Fruit fly (Drosophila melanogaster) whole organism, embryonic: ENCODE measurements around the gene CG17450.

ENCODE experiments used
- CG10565 ChIP-seq: fragments of 200-800 bp; sonication (Bioruptor generic); optimal IDR thresholded peaks from 3 replicates; lab custom pipeline; 2016; ENCODE audit warnings: missing biosample characterization, mild to moderate bottlenecking, missing genetic modification characterization
- CG10654 ChIP-seq: fragments of 200-800 bp; sonication (Bioruptor generic); optimal IDR thresholded peaks from 2 replicates; lab custom pipeline; 2016; ENCODE audit warnings: missing biosample characterization, missing genetic modification characterization
- CG11093 ChIP-seq: fragments of 200-800 bp; sonication (Bioruptor generic); IDR thresholded peaks from 3 replicates; pipeline ENCODE4 v1.3.6; 2022; ENCODE audit warnings: missing biosample characterization, missing genetic modification characterization
- CG11398 ChIP-seq: fragments of 200-800 bp; sonication (Bioruptor generic); optimal IDR thresholded peaks from 2 replicates; lab custom pipeline; 2016; ENCODE audit warnings: missing biosample characterization, missing genetic modification characterization
- CG13624 ChIP-seq: fragments of 200-800 bp; sonication (Bioruptor generic); optimal IDR thresholded peaks from 2 replicates; lab custom pipeline; 2016; ENCODE audit warnings: missing biosample characterization, missing genetic modification characterization
- CG14050 ChIP-seq: fragments of 200-800 bp; sonication (Bioruptor generic); IDR thresholded peaks from 3 replicates; pipeline ENCODE4 v1.3.6; 2022; ENCODE audit warnings: missing biosample characterization, missing genetic modification characterization
- CG14441 ChIP-seq: fragments of 200-800 bp; sonication (Bioruptor generic); IDR thresholded peaks from 2 replicates; pipeline ENCODE4 v1.3.6; 2022; ENCODE audit warnings: missing biosample characterization, missing genetic modification characterization
- CG18262 ChIP-seq: fragments of 200-800 bp; optimal IDR thresholded peaks from 3 replicates; lab custom pipeline; 2019; ENCODE audit warnings: missing biosample characterization, mild to moderate bottlenecking, missing genetic modification characterization, moderate library complexity
- CG2120 ChIP-seq: fragments of 200-800 bp; sonication (Bioruptor generic); optimal IDR thresholded peaks from 3 replicates; lab custom pipeline; 2016; ENCODE audit warnings: missing biosample characterization, missing genetic modification characterization
- CG2202 ChIP-seq: fragments of 200-800 bp; sonication (Bioruptor generic); optimal IDR thresholded peaks from 2 replicates; lab custom pipeline; 2018; ENCODE audit warnings: missing biosample characterization, mild to moderate bottlenecking, missing genetic modification characterization
- CG2889 ChIP-seq: fragments of 200-800 bp; sonication (Bioruptor generic); IDR thresholded peaks from 3 replicates; pipeline ENCODE4 v1.3.6; 2022; ENCODE audit warnings: missing biosample characterization, missing genetic modification characterization
- CG30020 ChIP-seq: fragments of 200-800 bp; optimal IDR thresholded peaks from 2 replicates; lab custom pipeline; 2019; ENCODE audit warnings: missing biosample characterization, mild to moderate bottlenecking, missing genetic modification characterization, moderate library complexity
- CG6272 ChIP-seq: fragments of 200-800 bp; sonication (Bioruptor generic); IDR thresholded peaks from 2 replicates; pipeline ENCODE4 v1.3.6; 2022; ENCODE audit warnings: missing biosample characterization, missing genetic modification characterization
- CG6654 ChIP-seq: fragments of 200-800 bp; sonication (Bioruptor generic); optimal IDR thresholded peaks from 2 replicates; lab custom pipeline; 2017; ENCODE audit warnings: missing biosample characterization, mild to moderate bottlenecking, missing genetic modification characterization
- CG6765 ChIP-seq: fragments of 200-800 bp; sonication (Bioruptor generic); optimal IDR thresholded peaks from 3 replicates; lab custom pipeline; 2017; ENCODE audit warnings: missing biosample characterization, mild to moderate bottlenecking, missing genetic modification characterization
- CG6813 ChIP-seq: fragments of 200-800 bp; sonication (Bioruptor generic); optimal IDR thresholded peaks from 2 replicates; lab custom pipeline; 2017; ENCODE audit warnings: missing biosample characterization, missing genetic modification characterization, mild to moderate bottlenecking, moderate library complexity, missing genetic modification reagents
- CoRest ChIP-seq: fragments of 200-800 bp; sonication (Bioruptor generic); optimal IDR thresholded peaks from 3 replicates; lab custom pipeline; 2018; ENCODE audit warnings: missing biosample characterization, mild to moderate bottlenecking, missing genetic modification characterization, moderate library complexity
- Hr51 ChIP-seq, 2 experiments: fragments of 200-800 bp; sonication (Bioruptor generic); optimal IDR thresholded peaks; 2 replicates in 1 of 2; 3 replicates in 1 of 2; lab custom pipeline; 2016 to 2018; ENCODE audit warnings: missing biosample characterization in 2 of 2, missing genetic modification characterization in 2 of 2, mild to moderate bottlenecking in 1 of 2, moderate library complexity in 1 of 2
- Hr78 ChIP-seq, 2 experiments: fragments of 200-800 bp in 1 of 2; fragments of >200 bp in 1 of 2; sonication (Bioruptor generic) in 1 of 2; optimal IDR thresholded peaks; 2 replicates each; lab custom pipeline; 2017 to 2019; ENCODE audit warnings: missing biosample characterization in 2 of 2, missing genetic modification characterization in 2 of 2, mild to moderate bottlenecking in 1 of 2, moderate library complexity in 1 of 2
- Jarid2 ChIP-seq: fragments of 200-800 bp; sonication (Bioruptor generic); optimal IDR thresholded peaks from 3 replicates; lab custom pipeline; 2017; ENCODE audit warnings: mild to moderate bottlenecking, missing biosample characterization, missing genetic modification reagents, missing genetic modification characterization
- Lim3 ChIP-seq: fragments of 200-800 bp; sonication (Bioruptor generic); IDR thresholded peaks from 2 replicates; pipeline ENCODE4 v1.3.6; 2022; ENCODE audit warnings: missing biosample characterization, missing genetic modification characterization
- Med ChIP-seq: fragments of 200-800 bp; sonication (Bioruptor generic); peaks from one replicate; lab custom pipeline; 2016; ENCODE audit warnings: missing biosample characterization, missing genetic modification characterization, mild to moderate bottlenecking, inconsistent platforms, moderate library complexity
- NC2β ChIP-seq: fragments of 200-800 bp; sonication (Bioruptor generic); optimal IDR thresholded peaks from 2 replicates; lab custom pipeline; 2016; ENCODE audit warnings: missing biosample characterization, missing genetic modification characterization
- Oaz ChIP-seq: fragments of 200-800 bp; sonication (Bioruptor generic); IDR thresholded peaks from 2 replicates; pipeline ENCODE4 v1.3.6; 2022; ENCODE audit warnings: missing biosample characterization, missing genetic modification characterization
- Ptx1 ChIP-seq: fragments of 200-800 bp; sonication (Bioruptor generic); IDR thresholded peaks from 2 replicates; pipeline ENCODE4 v1.3.6; 2022; ENCODE audit warnings: missing biosample characterization, missing genetic modification characterization
- Scr ChIP-seq: fragments of 200-800 bp; sonication (Bioruptor generic); IDR thresholded peaks from 2 replicates; pipeline ENCODE4 v1.3.6; 2022; ENCODE audit warnings: missing biosample characterization, missing genetic modification characterization; ENCODE audit not compliant: partially characterized antibody
- Sin3A ChIP-seq: fragments of >200 bp; optimal IDR thresholded peaks from 2 replicates; lab custom pipeline; 2018
- YL-1 ChIP-seq: fragments of 200-800 bp; sonication (Bioruptor generic); optimal IDR thresholded peaks from 3 replicates; lab custom pipeline; 2017; ENCODE audit warnings: missing biosample characterization, mild to moderate bottlenecking, missing genetic modification characterization
- al ChIP-seq: fragments of 200-800 bp; sonication (Bioruptor generic); IDR thresholded peaks from 2 replicates; pipeline ENCODE4 v1.3.6; 2022; ENCODE audit warnings: missing biosample characterization, missing genetic modification characterization
- aop ChIP-seq: fragments of 200-800 bp; sonication (Bioruptor generic); IDR thresholded peaks from 2 replicates; pipeline ENCODE4 v1.3.6; 2022; ENCODE audit warnings: missing biosample characterization, missing genetic modification characterization
- ash1 ChIP-seq: fragments of 200-800 bp; sonication (Bioruptor generic); optimal IDR thresholded peaks from 2 replicates; lab custom pipeline; 2018; ENCODE audit warnings: missing biosample characterization, mild to moderate bottlenecking, missing genetic modification characterization
- az2 ChIP-seq: fragments of 200-800 bp; sonication (Bioruptor generic); optimal IDR thresholded peaks from 3 replicates; lab custom pipeline; 2016; ENCODE audit warnings: missing biosample characterization, missing genetic modification characterization
- bsh ChIP-seq, 2 experiments: fragments of 200-800 bp; sonication (Bioruptor generic); optimal IDR thresholded peaks; 2 replicates each; lab custom pipeline; 2017 to 2018; ENCODE audit warnings: mild to moderate bottlenecking in 2 of 2, missing biosample characterization in 2 of 2, missing genetic modification characterization in 2 of 2, moderate library complexity in 1 of 2
- dimm ChIP-seq: fragments of 200-800 bp; sonication (Bioruptor generic); IDR thresholded peaks from 2 replicates; pipeline ENCODE4 v1.3.6; 2022; ENCODE audit warnings: missing biosample characterization, missing genetic modification characterization
- ems ChIP-seq: fragments of 200-800 bp; sonication (Bioruptor generic); optimal IDR thresholded peaks from 3 replicates; lab custom pipeline; 2016; ENCODE audit warnings: missing biosample characterization, missing genetic modification characterization
- en ChIP-seq: fragments of 200-800 bp; sonication (Bioruptor generic); optimal IDR thresholded peaks from 2 replicates; lab custom pipeline; 2016; ENCODE audit warnings: missing biosample characterization, missing genetic modification characterization
- fd102C ChIP-seq: fragments of 200-800 bp; sonication (Bioruptor generic); optimal IDR thresholded peaks from 2 replicates; lab custom pipeline; 2018; ENCODE audit warnings: missing biosample characterization, mild to moderate bottlenecking, missing genetic modification characterization, moderate library complexity
- gce ChIP-seq: fragments of 200-800 bp; sonication (Bioruptor generic); IDR thresholded peaks from 3 replicates; pipeline ENCODE4 v1.3.6; 2022; ENCODE audit warnings: missing biosample characterization, missing genetic modification characterization
- hkb ChIP-seq, 2 experiments: fragments of 200-800 bp in 1 of 2; fragments of >200 bp in 1 of 2; sonication (Bioruptor generic) in 1 of 2; IDR thresholded peaks in 1 of 2; optimal IDR thresholded peaks in 1 of 2; 2 replicates each; pipeline versions ENCODE4 v1.3.6 to Lab custom; 2017 to 2022; ENCODE audit warnings: missing biosample characterization in 1 of 2, missing genetic modification characterization in 1 of 2
- jumu ChIP-seq: fragments of 200-800 bp; sonication (Bioruptor generic); optimal IDR thresholded peaks from 3 replicates; lab custom pipeline; 2016; ENCODE audit warnings: missing biosample characterization, missing genetic modification characterization
- luna ChIP-seq: fragments of 200-800 bp; sonication (Bioruptor generic); optimal IDR thresholded peaks from 2 replicates; lab custom pipeline; 2016; ENCODE audit warnings: missing biosample characterization, missing genetic modification characterization
- odd ChIP-seq: fragments of 200-800 bp; sonication (Bioruptor generic); optimal IDR thresholded peaks from 2 replicates; lab custom pipeline; 2017; ENCODE audit warnings: missing biosample characterization, mild to moderate bottlenecking, missing genetic modification characterization
- row ChIP-seq: fragments of 200-800 bp; sonication (Bioruptor generic); IDR thresholded peaks from 3 replicates; pipeline ENCODE4 v1.3.6; 2022; ENCODE audit warnings: missing biosample characterization, missing genetic modification characterization
- run ChIP-seq: fragments of 200-800 bp; sonication (Bioruptor generic); optimal IDR thresholded peaks from 3 replicates; lab custom pipeline; 2018; ENCODE audit warnings: missing biosample characterization, mild to moderate bottlenecking, missing genetic modification characterization
- sens-2 ChIP-seq: fragments of 200-800 bp; sonication (Bioruptor generic); IDR thresholded peaks from 2 replicates; pipeline ENCODE4 v1.3.6; 2022; ENCODE audit warnings: missing biosample characterization, missing genetic modification characterization
- slp2 ChIP-seq: fragments of 200-800 bp; sonication (Bioruptor generic); optimal IDR thresholded peaks from 2 replicates; lab custom pipeline; 2016; ENCODE audit warnings: missing biosample characterization, missing genetic modification characterization
- stc ChIP-seq: fragments of 200-800 bp; sonication (Bioruptor generic); IDR thresholded peaks from 2 replicates; pipeline ENCODE4 v1.3.6; 2022; ENCODE audit warnings: missing biosample characterization, missing genetic modification characterization
- sug ChIP-seq: fragments of 200-800 bp; optimal IDR thresholded peaks from 2 replicates; lab custom pipeline; 2019; ENCODE audit warnings: missing biosample characterization, mild to moderate bottlenecking, missing genetic modification characterization, moderate library complexity
- tll ChIP-seq, 2 experiments: fragments of 200-800 bp in 1 of 2; fragments of >200 bp in 1 of 2; sonication (Bioruptor generic) in 1 of 2; optimal IDR thresholded peaks; 2 replicates each; lab custom pipeline; 2017 to 2019; ENCODE audit warnings: missing biosample characterization in 2 of 2, missing genetic modification characterization in 2 of 2, mild to moderate bottlenecking in 1 of 2, moderate library complexity in 1 of 2
- tup ChIP-seq: fragments of 200-800 bp; sonication (Bioruptor generic); optimal IDR thresholded peaks from 2 replicates; lab custom pipeline; 2016; ENCODE audit warnings: missing biosample characterization, mild to moderate bottlenecking, missing genetic modification characterization, moderate library complexity

The CG17450 gene

DNA sequence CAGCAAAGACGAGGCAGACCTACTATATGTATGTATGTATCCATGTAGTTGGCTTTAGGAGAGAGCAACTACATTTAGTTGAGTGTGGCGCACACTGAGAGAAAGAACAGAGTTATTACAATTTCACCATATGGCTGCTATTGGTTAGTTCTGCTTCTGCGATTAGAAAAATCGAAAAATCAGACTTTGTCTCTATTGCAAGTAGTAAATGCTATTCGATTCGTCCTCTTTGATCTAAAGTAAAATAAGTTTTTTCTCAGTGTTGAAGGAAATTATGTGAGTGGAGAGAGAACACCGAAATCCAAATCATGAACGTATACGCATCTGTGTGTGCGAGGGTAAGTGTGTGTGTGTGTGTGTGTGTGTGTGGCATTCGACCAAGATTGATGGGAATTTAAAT, 14.8 kb downstream of the CG17450 start (continued):
- TF ChIP-seq Med (GFP tag; lab: Kevin White, UChicago) (peak; percentile 96), Lim3 (peak; percentile 57; the same call in 1 of the 2 replicates), ash1 (GFP tag; lab: Kevin White, UChicago) (no peak), CG2120 (GFP tag; lab: Kevin White, UChicago) (peak; percentile 57), CG6765 (GFP tag; lab: Kevin White, UChicago) (no peak), CG13624 (GFP tag; lab: Kevin White, UChicago) (peak; percentile 66), odd (GFP tag; lab: Kevin White, UChicago) (peak; percentile 53), CG2202 (tag; lab: Kevin White, UChicago) (peak; percentile 71), Hr78 (GFP tag; optimal IDR thresholded peaks at IDR 0.05; lab: Kevin White, UChicago) (peak in 1 of 2 experiments; percentile 25), gce (peak; percentile 81), row (GFP tag; lab: Robert Waterston, UW) (peak; percentile 85), aop (0 out of 2 replicates have a peak, but pooled peaks have one; percentile 34), ems (GFP tag; lab: Kevin White, UChicago) (peak; percentile 69), Oaz (0 out of 2 replicates have a peak, but pooled peaks have one; percentile 26), CG6654 (GFP tag; lab: Kevin White, UChicago) (peak; percentile 66), tll (GFP tag; optimal IDR thresholded peaks at IDR 0.05; lab: Kevin White, UChicago) (no peak), CG2889 (peak; percentile 53; the same call in 1 of the 3 replicates), stc (GFP tag; lab: Robert Waterston, UW) (peak; percentile 67), sug (tag; lab: Kevin White, UChicago) (no peak), bsh (GFP tag; optimal IDR thresholded peaks at IDR 0.05; lab: Kevin White, UChicago) (peak; percentile 32 to 91), CG6272 (GFP tag; lab: Robert Waterston, UW) (peak; percentile 83), Ptx1 (peak; percentile 85), hkb (optimal IDR thresholded peaks at IDR 0.05; lab: Kevin White, UChicago) (no peak), hkb (GFP tag; IDR thresholded peaks at IDR 0.05; lab: Robert Waterston, UW) (peak; percentile 80), az2 (GFP tag; lab: Kevin White, UChicago) (peak; percentile 84), Hr51 (GFP tag; optimal IDR thresholded peaks at IDR 0.05; lab: Kevin White, UChicago) (peak; percentile 45 to 80), slp2 (GFP tag; lab: Kevin White, UChicago) (peak; percentile 81), luna (no peak), sens-2 (GFP tag; lab: Robert Waterston, UW) (peak; percentile 79), CG11093 (peak; percentile 81), CG10654 (GFP tag; lab: Kevin White, UChicago) (peak; percentile 86), al (GFP tag; lab: Robert Waterston, UW) (0 out of 2 replicates have a peak, but pooled peaks have one; percentile 14), fd102C (GFP tag; lab: Kevin White, UChicago) (peak; percentile 74), CG10565 (peak; percentile 24), en (GFP tag; lab: Kevin White, UChicago) (peak; percentile 54), jumu (GFP tag; lab: Kevin White, UChicago) (peak; percentile 84), NC2β (peak; percentile 81), CG30020 (tag; lab: Kevin White, UChicago) (no peak), CG6813 (GFP tag; lab: Kevin White, UChicago) (peak; percentile 79), tup (GFP tag; lab: Kevin White, UChicago) (peak; percentile 68), Jarid2 (GFP tag; lab: Kevin White, UChicago) (peak; percentile 23), CG11398 (GFP tag; lab: Kevin White, UChicago) (peak; percentile 62), CG14050 (GFP tag; lab: Robert Waterston, UW) (peak; percentile 60; the same call in 2 of the 3 replicates), CG18262 (tag; lab: Kevin White, UChicago) (peak; percentile 93), run (tag; lab: Kevin White, UChicago) (peak; percentile 57), Scr (GFP tag; lab: Robert Waterston, UW) (no peak), dimm (GFP tag; lab: Robert Waterston, UW) (0 out of 2 replicates have a peak, but pooled peaks have one; percentile 20), CoRest (peak; percentile 85), Sin3A (no peak), YL-1 (GFP tag; lab: Kevin White, UChicago) (no peak), CG14441 (GFP tag; lab: Robert Waterston, UW) (peak; percentile 79)
